Fruit fly (Drosophila melanogaster) whole organism, adult: ENCODE measurements around the gene CG7519.

Source experiments
- CG1620 ChIP-seq: fragments of 200-800 bp; sonication (Bioruptor generic); optimal IDR thresholded peaks from 2 replicates; lab custom pipeline; 2016; ENCODE audit warnings: missing biosample characterization, missing genetic modification characterization
- CG5204 ChIP-seq: fragments of 200-800 bp; sonication (Bioruptor generic); optimal IDR thresholded peaks from 2 replicates; lab custom pipeline; 2016; ENCODE audit warnings: missing biosample characterization, missing genetic modification characterization
- Crg-1 ChIP-seq: fragments of 200-800 bp; sonication (Bioruptor generic); optimal IDR thresholded peaks from 2 replicates; lab custom pipeline; 2016; ENCODE audit warnings: missing biosample characterization, missing genetic modification characterization
- Mnt ChIP-seq: fragments of 200-800 bp; sonication (Bioruptor generic); optimal IDR thresholded peaks from 2 replicates; lab custom pipeline; 2016; ENCODE audit warnings: missing biosample characterization, mild to moderate bottlenecking, missing genetic modification characterization
- cnc ChIP-seq, 2 experiments: fragments of >200 bp; optimal IDR thresholded peaks; 2 replicates each; lab custom pipeline; 2017
- kay ChIP-seq: fragments of 200-800 bp; sonication (Bioruptor generic); peaks from one replicate; lab custom pipeline; 2016; ENCODE audit warnings: missing biosample characterization, missing genetic modification characterization, borderline replicate concordance
- ovo ChIP-seq: fragments of 200-800 bp; sonication (Bioruptor generic); optimal IDR thresholded peaks from 2 replicates; lab custom pipeline; 2016; ENCODE audit warnings: missing biosample characterization, missing genetic modification characterization
- toe ChIP-seq: fragments of 200-800 bp; sonication (Bioruptor generic); optimal IDR thresholded peaks from 2 replicates; lab custom pipeline; 2016; ENCODE audit warnings: missing biosample characterization, missing genetic modification characterization

DNA sequence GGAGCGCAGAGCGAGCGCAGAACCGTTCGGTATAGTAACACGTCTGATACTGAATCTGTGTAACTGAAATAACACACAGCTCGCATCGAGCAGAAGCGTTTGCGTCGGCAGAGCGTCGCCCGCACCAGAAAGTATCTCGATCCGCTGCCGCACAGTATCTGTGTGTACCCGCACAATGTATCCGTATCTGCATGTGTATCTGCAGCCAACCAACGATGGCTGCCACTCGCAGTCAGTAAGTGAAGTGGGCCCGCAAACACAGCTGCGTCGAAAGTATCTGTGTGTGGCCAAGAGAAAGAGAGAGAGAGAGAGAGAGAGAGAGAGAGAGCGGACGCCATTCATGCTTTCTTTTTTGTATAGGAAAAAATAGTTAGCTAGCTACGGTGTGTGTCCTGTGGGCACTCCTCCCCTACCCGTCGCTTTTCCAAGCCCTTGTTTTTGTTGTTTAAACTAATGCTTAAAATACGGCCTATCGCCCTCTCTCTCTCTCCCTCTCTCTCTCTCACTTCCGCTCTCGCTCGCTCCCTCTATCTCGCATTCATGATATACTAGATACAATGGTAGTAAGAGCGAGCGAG is 16.4 kb upstream of the CG7519 start, which contains the start of gene croc:
- TF ChIP-seq CG1620 (no peak), cnc (optimal IDR thresholded peaks at IDR 0.05; lab: Kevin White, UChicago) (no peak), Mnt (GFP tag; lab: Kevin White, UChicago) (no peak), toe (no peak), CG5204 (GFP tag; lab: Kevin White, UChicago) (no peak), Crg-1 (no peak), kay (no peak), ovo (GFP tag; lab: Kevin White, UChicago) (no peak)
